Worm (Caenorhabditis elegans): ENCODE results near the gene T10D4.7.

- TF ChIP-seq sptf-1 (tag; optimal IDR thresholded peaks at IDR 0.05) (no peak), blmp-1 (tag; optimal IDR thresholded peaks at IDR 0.05) (no peak), elt-1 (tag; optimal IDR thresholded peaks at IDR 0.05; ENCODE audit: borderline replicate concordance, insufficient read depth) (no peak), elt-3 (tag; optimal IDR thresholded peaks at IDR 0.05) (no peak), M03D4.4 (tag; optimal IDR thresholded peaks at IDR 0.05) (no peak), unc-39 (tag; optimal IDR thresholded peaks at IDR 0.05) (no peak)
Measured at ce11 chrII:3123206-3123605, 5.6 kb downstream of the T10D4.7 start, which contains the start of gene srh-71.

Data from whole organism, mixed stage, embryonic.